Fruit fly (Drosophila melanogaster): ENCODE measurements around the gene Ada.

Gene Ada

DNA sequence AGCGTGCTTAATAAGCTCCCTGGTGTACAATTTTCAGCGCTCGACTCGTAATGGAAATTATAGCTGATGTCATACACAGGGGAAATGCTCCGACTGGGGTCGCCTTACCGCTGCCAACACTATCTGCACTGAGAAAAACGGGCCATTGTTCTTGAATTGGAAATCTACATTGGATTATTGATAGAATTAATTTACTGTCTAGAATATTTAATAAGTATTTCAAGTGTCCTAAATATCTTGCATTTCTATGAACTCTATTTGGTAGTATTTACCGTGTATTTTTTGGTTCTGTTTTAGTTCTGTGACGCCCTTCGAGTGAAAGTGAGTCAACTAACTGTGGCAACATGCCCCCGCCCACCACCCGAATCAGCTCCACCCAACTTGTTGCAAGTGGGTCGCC lies 18.4 kb downstream of the Ada start (continued):
- peak; percentile 5 for TF ChIP-seq D19A (tag; optimal IDR thresholded peaks at IDR 0.05)
- TF ChIP-seq CG12391 (tag; optimal IDR thresholded peaks at IDR 0.05): peak; percentile 36
- peak; percentile 29 for TF ChIP-seq CG12219 (GFP tag; optimal IDR thresholded peaks at IDR 0.05)
- peak; percentile 54 for TF ChIP-seq CG12769 (tag; optimal IDR thresholded peaks at IDR 0.05)
- TF ChIP-seq Atf3 (GFP tag; optimal IDR thresholded peaks at IDR 0.05): no peak
- TF ChIP-seq dysf (GFP tag; IDR thresholded peaks at IDR 0.05): peak; percentile 68
- 0 out of 2 replicates have a peak, but pooled peaks have one; percentile 16 for TF ChIP-seq Ada2b (GFP tag; IDR thresholded peaks at IDR 0.05)
- 0 out of 2 replicates have a peak, but pooled peaks have one; percentile 21 for TF ChIP-seq E2f2 (GFP tag; IDR thresholded peaks at IDR 0.05)
- TF ChIP-seq CG6813 (GFP tag; optimal IDR thresholded peaks at IDR 0.05): peak; percentile 14
- no peak for TF ChIP-seq CG12071 (GFP tag; optimal IDR thresholded peaks at IDR 0.05)
- peak; percentile 71; the same call in 1 of the 3 replicates for TF ChIP-seq ci (GFP tag; IDR thresholded peaks at IDR 0.05)
- no peak for TF ChIP-seq Side (GFP tag; optimal IDR thresholded peaks at IDR 0.05)
- peak; percentile 35 for TF ChIP-seq Oli (tag; optimal IDR thresholded peaks at IDR 0.05)
- peak; percentile 35 for TF ChIP-seq CG18262 (tag; optimal IDR thresholded peaks at IDR 0.05)
- TF ChIP-seq CG3281 (GFP tag; optimal IDR thresholded peaks at IDR 0.05): peak; percentile 40
- TF ChIP-seq CG10366 (GFP tag; IDR thresholded peaks at IDR 0.05): peak; percentile 51; the same call in 1 of the 2 replicates
- TF ChIP-seq slbo (GFP tag; IDR thresholded peaks at IDR 0.05): peak; percentile 40; the same call in 1 of the 2 replicates
- peak; percentile 22 for TF ChIP-seq CG30431 (GFP tag; optimal IDR thresholded peaks at IDR 0.05)
- TF ChIP-seq CG5180 (GFP tag; optimal IDR thresholded peaks at IDR 0.05): peak; percentile 50
- TF ChIP-seq CG7556 (GFP tag; optimal IDR thresholded peaks at IDR 0.05): peak; percentile 48
- peak in 1 of 2 experiments; percentile 51 for TF ChIP-seq bsh (GFP tag; optimal IDR thresholded peaks at IDR 0.05)
- 0 out of 3 replicates have a peak, but pooled peaks have one; percentile 24 for TF ChIP-seq gce (GFP tag; IDR thresholded peaks at IDR 0.05)
- no peak for TF ChIP-seq Nf-YC (tag; optimal IDR thresholded peaks at IDR 0.05)
- peak; percentile 28 for TF ChIP-seq Ssrp (tag; optimal IDR thresholded peaks at IDR 0.05)
- TF ChIP-seq CG12659 (GFP tag; optimal IDR thresholded peaks at IDR 0.05): peak; percentile 26
- peak; percentile 16 for TF ChIP-seq CG17385 (GFP tag; optimal IDR thresholded peaks at IDR 0.05)
- peak; percentile 44 for TF ChIP-seq CG15269 (tag; optimal IDR thresholded peaks at IDR 0.05)
- peak; percentile 20 for TF ChIP-seq CG10543 (GFP tag; optimal IDR thresholded peaks at IDR 0.05)
- peak; percentile 46; the same call in 1 of the 3 replicates for TF ChIP-seq z (GFP tag; IDR thresholded peaks at IDR 0.05)
- peak; percentile 9 for TF ChIP-seq pum (GFP tag; optimal IDR thresholded peaks at IDR 0.05)
- TF ChIP-seq prd (optimal IDR thresholded peaks at IDR 0.05): no peak
- peak; percentile 39; the same call in 1 of the 3 replicates for TF ChIP-seq prd (GFP tag; IDR thresholded peaks at IDR 0.05)
- 0 out of 2 replicates have a peak, but pooled peaks have one; percentile 22 for TF ChIP-seq ttk (GFP tag; IDR thresholded peaks at IDR 0.05)
- TF ChIP-seq CG1832 (GFP tag; optimal IDR thresholded peaks at IDR 0.05): no peak
- peak in 1 of 2 experiments; percentile 58 for TF ChIP-seq eve (GFP tag; optimal IDR thresholded peaks at IDR 0.05)
- no peak for TF ChIP-seq psq (GFP tag; optimal IDR thresholded peaks at IDR 0.05)
- TF ChIP-seq Pdp1 (GFP tag; optimal IDR thresholded peaks at IDR 0.05): no peak
- TF ChIP-seq nerfin-1 (tag; optimal IDR thresholded peaks at IDR 0.05): peak; percentile 14
- TF ChIP-seq CG17328 (GFP tag; IDR thresholded peaks at IDR 0.05): peak; percentile 54; the same call in 1 of the 2 replicates
- TF ChIP-seq CG1603 (tag; optimal IDR thresholded peaks at IDR 0.05): peak; percentile 58
- TF ChIP-seq Med (GFP tag): peak; percentile 66
- TF ChIP-seq CG2875 (GFP tag; optimal IDR thresholded peaks at IDR 0.05): peak; percentile 39
- TF ChIP-seq CG11504 (tag; optimal IDR thresholded peaks at IDR 0.05): peak; percentile 70
- peak; percentile 70 for TF ChIP-seq lab (GFP tag; optimal IDR thresholded peaks at IDR 0.05)
- TF ChIP-seq CG2712 (tag; optimal IDR thresholded peaks at IDR 0.05): peak; percentile 45
